Fruit fly (Drosophila melanogaster): ENCODE data around the gene brm.

- TF ChIP-seq psq (optimal IDR thresholded peaks at IDR 0.05) (no peak), Sin3A (optimal IDR thresholded peaks at IDR 0.05) (no peak), h (optimal IDR thresholded peaks at IDR 0.05) (no peak), ttk (optimal IDR thresholded peaks at IDR 0.05) (no peak), insv (optimal IDR thresholded peaks at IDR 0.05) (no peak), Myc (optimal IDR thresholded peaks at IDR 0.05) (no peak)
These were observed 57.7 kb downstream of the brm start, which contains the start of gene sff for dm6 chr3L:15924811-15925437.

Data from Kc167 (cell line).